Worm (Caenorhabditis elegans) whole organism, late embryonic: ENCODE measurements around the gene C44C1.1.

Experiments used
- ets-4 ChIP-seq: sonication (generic microtip); optimal IDR thresholded peaks from 2 replicates; lab custom pipeline; 2016; ENCODE audit warnings: missing genetic modification characterization, missing compliant biosample characterization
- unc-86 ChIP-seq: sonication (generic microtip); optimal IDR thresholded peaks from 2 replicates; lab custom pipeline; 2016; ENCODE audit warnings: missing genetic modification characterization, missing compliant biosample characterization

ce11 chrX:1025010-1025409 lies 44.4 kb downstream of the C44C1.1 start, which contains the start of gene F55A4.3:
- TF ChIP-seq unc-86 (tag; lab: Kevin White, UChicago) (no peak), ets-4 (tag; lab: Kevin White, UChicago) (no peak)
